Fruit fly (Drosophila melanogaster): ENCODE data around the gene for.

for gene

DNA sequence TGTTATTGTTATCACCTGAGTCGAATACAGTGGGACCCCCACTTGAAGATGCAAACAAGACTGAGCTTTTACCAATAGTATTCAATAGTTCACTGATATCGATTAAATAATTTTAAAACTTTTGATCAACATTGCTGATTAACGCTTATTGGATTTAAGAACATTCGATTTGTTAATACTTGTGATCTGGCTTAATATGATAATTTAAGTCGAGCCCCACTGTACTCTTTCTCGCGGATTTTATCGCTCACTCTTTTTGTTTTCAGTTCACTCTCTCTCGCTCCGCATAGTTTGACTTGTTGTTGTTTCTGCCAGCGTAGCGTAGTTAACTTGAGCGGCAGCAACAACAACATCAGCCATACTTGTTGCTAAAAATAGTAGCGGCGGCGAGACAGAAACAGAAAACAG is 1.1 kb downstream of the for start:
- TF ChIP-seq Opbp (GFP tag; IDR thresholded peaks at IDR 0.05; ENCODE audit: partially characterized antibody) (no peak), CG43689 (GFP tag; IDR thresholded peaks at IDR 0.05) (peak; percentile 84), Hr3 (GFP tag; optimal IDR thresholded peaks at IDR 0.05) (peak; percentile 95), CG9215 (GFP tag; IDR thresholded peaks at IDR 0.05) (peak; percentile 97), CG12744 (GFP tag; optimal IDR thresholded peaks at IDR 0.05) (peak; percentile 97), Bgb (GFP tag; IDR thresholded peaks at IDR 0.05; ENCODE audit: partially characterized antibody) (no peak), CG3163 (GFP tag; optimal IDR thresholded peaks at IDR 0.05) (peak; percentile 94), CG8281 (tag; optimal IDR thresholded peaks at IDR 0.05) (peak; percentile 92), CG12942 (GFP tag; optimal IDR thresholded peaks at IDR 0.05) (peak; percentile 96), gsb-n (tag; optimal IDR thresholded peaks at IDR 0.05) (peak; percentile 98), scrt (GFP tag; optimal IDR thresholded peaks at IDR 0.05) (peak; percentile 97), Side (GFP tag; optimal IDR thresholded peaks at IDR 0.05) (peak; percentile 99), Lim3 (GFP tag; IDR thresholded peaks at IDR 0.05) (peak; percentile 92), sd (tag; optimal IDR thresholded peaks at IDR 0.05) (peak; percentile 95), otp (GFP tag; IDR thresholded peaks at IDR 0.05) (peak; percentile 97), CG17829 (tag; optimal IDR thresholded peaks at IDR 0.05) (peak; percentile 99), danr (GFP tag; IDR thresholded peaks at IDR 0.05) (peak; percentile 95), CG3726 (GFP tag; IDR thresholded peaks at IDR 0.05) (peak; percentile 94), CG11456 (GFP tag; IDR thresholded peaks at IDR 0.05) (peak; percentile 97), cwo (GFP tag; optimal IDR thresholded peaks at IDR 0.05) (peak; percentile 97), CG10959 (GFP tag; IDR thresholded peaks at IDR 0.05) (peak; percentile 97), MBD-R2 (GFP tag; IDR thresholded peaks at IDR 0.05) (peak; percentile 98), Elba2 (GFP tag; optimal IDR thresholded peaks at IDR 0.05) (peak; percentile 78), CG6765 (GFP tag; optimal IDR thresholded peaks at IDR 0.05) (peak; percentile 97), CG34224 (GFP tag; IDR thresholded peaks at IDR 0.05; ENCODE audit: partially characterized antibody) (no peak), Ets65A (GFP tag) (peak; percentile 100), az2 (GFP tag; optimal IDR thresholded peaks at IDR 0.05) (peak; percentile 98), lmd (GFP tag; IDR thresholded peaks at IDR 0.05) (peak; percentile 98), row (GFP tag; IDR thresholded peaks at IDR 0.05) (peak; percentile 99), CG2875 (GFP tag; optimal IDR thresholded peaks at IDR 0.05) (peak; percentile 97), B-H1 (GFP tag; IDR thresholded peaks at IDR 0.05) (peak; percentile 97), CG10366 (GFP tag; IDR thresholded peaks at IDR 0.05) (peak; percentile 98), wek (GFP tag; optimal IDR thresholded peaks at IDR 0.05) (peak; percentile 96), CG16815 (GFP tag; optimal IDR thresholded peaks at IDR 0.05) (peak; percentile 96), zen2 (GFP tag; IDR thresholded peaks at IDR 0.05; ENCODE audit: partially characterized antibody) (no peak), HLH3B (GFP tag; IDR thresholded peaks at IDR 0.05) (peak; percentile 98), Vsx1 (GFP tag; optimal IDR thresholded peaks at IDR 0.05) (peak; percentile 94), CG14441 (GFP tag; IDR thresholded peaks at IDR 0.05) (peak; percentile 97), Doc3 (GFP tag; IDR thresholded peaks at IDR 0.05; ENCODE audit: partially characterized antibody) (no peak), CG11560 (tag; IDR thresholded peaks at IDR 0.05) (peak; percentile 88), Dip2 (GFP tag; IDR thresholded peaks at IDR 0.05) (no peak; the same call in 1 of the 2 replicates), stc (GFP tag; IDR thresholded peaks at IDR 0.05) (peak; percentile 98), CG33557 (GFP tag; optimal IDR thresholded peaks at IDR 0.05) (peak; percentile 97), CG31365 (tag; optimal IDR thresholded peaks at IDR 0.05) (peak; percentile 93), Tbp (GFP tag; optimal IDR thresholded peaks at IDR 0.05) (no peak), sens (GFP tag) (peak; percentile 100), Dll (GFP tag; IDR thresholded peaks at IDR 0.05; ENCODE audit: partially characterized antibody) (no peak; the same call in 3 of the 4 replicates), Nf-YC (tag; optimal IDR thresholded peaks at IDR 0.05) (peak; percentile 92), fd64A (GFP tag; optimal IDR thresholded peaks at IDR 0.05) (peak; percentile 98), CHES-1-like (GFP tag; optimal IDR thresholded peaks at IDR 0.05) (peak; percentile 98), vfl (GFP tag; optimal IDR thresholded peaks at IDR 0.05) (peak; percentile 95)
